Fruit fly (Drosophila melanogaster) whole organism, embryonic: ENCODE measurements around the gene cno.
A peak's percentile ranks its signal among the peaks of the same experiment; 100 is the strongest.

Experiments
- Adf1 ChIP-seq: fragments of 200-800 bp; sonication (Bioruptor generic); IDR thresholded peaks from 2 replicates; pipeline ENCODE4 v1.3.6; 2022; ENCODE audit warnings: missing biosample characterization, missing genetic modification characterization
- Atf-2 ChIP-seq: fragments of 200-800 bp; sonication (Bioruptor generic); optimal IDR thresholded peaks from 2 replicates; lab custom pipeline; 2016; ENCODE audit warnings: missing biosample characterization, missing genetic modification characterization
- Atf3 ChIP-seq: fragments of 200-800 bp; sonication (Bioruptor generic); optimal IDR thresholded peaks from 3 replicates; lab custom pipeline; 2016; ENCODE audit warnings: missing biosample characterization, missing genetic modification characterization
- C15 ChIP-seq: fragments of 200-800 bp; sonication (Bioruptor generic); IDR thresholded peaks from 3 replicates; pipeline ENCODE4 v1.3.6; 2022; ENCODE audit warnings: missing biosample characterization, missing genetic modification characterization
- CG10959 ChIP-seq: fragments of 200-800 bp; sonication (Bioruptor generic); IDR thresholded peaks from 2 replicates; pipeline ENCODE4 v1.3.6; 2022; ENCODE audit warnings: missing biosample characterization, missing genetic modification characterization
- CG11456 ChIP-seq: fragments of 200-800 bp; sonication (Bioruptor generic); IDR thresholded peaks from 3 replicates; pipeline ENCODE4 v1.3.6; 2022; ENCODE audit warnings: missing biosample characterization, missing genetic modification characterization
- CG12104 ChIP-seq: fragments of 200-800 bp; sonication (Bioruptor generic); optimal IDR thresholded peaks from 3 replicates; lab custom pipeline; 2016; ENCODE audit warnings: missing biosample characterization, missing genetic modification characterization
- CG14860 ChIP-seq: fragments of 200-800 bp; sonication (Bioruptor generic); IDR thresholded peaks from 3 replicates; pipeline ENCODE4 v1.3.6; 2022; ENCODE audit warnings: missing biosample characterization, missing genetic modification characterization; ENCODE audit not compliant: partially characterized antibody
- CG15696 ChIP-seq: fragments of 200-800 bp; sonication (Bioruptor generic); optimal IDR thresholded peaks from 2 replicates; lab custom pipeline; 2019; ENCODE audit warnings: missing biosample characterization, mild to moderate bottlenecking, missing genetic modification characterization, moderate library complexity
- CG17385 ChIP-seq: fragments of 200-800 bp; sonication (Bioruptor generic); optimal IDR thresholded peaks from 3 replicates; lab custom pipeline; 2018; ENCODE audit warnings: missing biosample characterization, mild to moderate bottlenecking, missing genetic modification characterization
- CG17612 ChIP-seq: fragments of 200-800 bp; sonication (Bioruptor generic); IDR thresholded peaks from 2 replicates; pipeline ENCODE4 v1.3.6; 2022; ENCODE audit warnings: missing biosample characterization, missing genetic modification characterization
- CG17829 ChIP-seq: fragments of 200-800 bp; optimal IDR thresholded peaks from 2 replicates; lab custom pipeline; 2019; ENCODE audit warnings: missing biosample characterization, mild to moderate bottlenecking, missing genetic modification characterization, moderate library complexity
- CG18476 ChIP-seq: fragments of 200-800 bp; sonication (Bioruptor generic); optimal IDR thresholded peaks from 2 replicates; lab custom pipeline; 2016; ENCODE audit warnings: missing biosample characterization, mild to moderate bottlenecking, missing genetic modification characterization
- CG2889 ChIP-seq: fragments of 200-800 bp; sonication (Bioruptor generic); IDR thresholded peaks from 3 replicates; pipeline ENCODE4 v1.3.6; 2022; ENCODE audit warnings: missing biosample characterization, missing genetic modification characterization
- CG3407 ChIP-seq: fragments of 200-800 bp; sonication (Bioruptor generic); optimal IDR thresholded peaks from 2 replicates; lab custom pipeline; 2018; ENCODE audit warnings: missing biosample characterization, mild to moderate bottlenecking, missing genetic modification characterization
- CG34376 ChIP-seq: fragments of 200-800 bp; sonication (Bioruptor generic); optimal IDR thresholded peaks from 2 replicates; lab custom pipeline; 2018; ENCODE audit warnings: missing biosample characterization, mild to moderate bottlenecking, missing genetic modification characterization
- CG4854 ChIP-seq: fragments of 200-800 bp; sonication (Bioruptor generic); optimal IDR thresholded peaks from 2 replicates; lab custom pipeline; 2016; ENCODE audit warnings: missing biosample characterization, missing genetic modification characterization, inconsistent platforms
- CG6765 ChIP-seq: fragments of 200-800 bp; sonication (Bioruptor generic); optimal IDR thresholded peaks from 3 replicates; lab custom pipeline; 2017; ENCODE audit warnings: missing biosample characterization, mild to moderate bottlenecking, missing genetic modification characterization
- CG9932 ChIP-seq: fragments of 200-800 bp; sonication (Bioruptor generic); IDR thresholded peaks from 2 replicates; pipeline ENCODE4 v1.3.6; 2022; ENCODE audit warnings: missing biosample characterization, missing genetic modification characterization
- Fer2 ChIP-seq: fragments of 200-800 bp; sonication (Bioruptor generic); optimal IDR thresholded peaks from 2 replicates; lab custom pipeline; 2018; ENCODE audit warnings: missing biosample characterization, mild to moderate bottlenecking, missing genetic modification characterization, moderate library complexity
- Fer3 ChIP-seq: fragments of 200-800 bp; sonication (Bioruptor generic); optimal IDR thresholded peaks from 2 replicates; lab custom pipeline; 2018; ENCODE audit warnings: missing biosample characterization, mild to moderate bottlenecking, missing genetic modification characterization, moderate library complexity
- Hmr ChIP-seq: fragments of 200-800 bp; sonication (Bioruptor generic); optimal IDR thresholded peaks from 3 replicates; lab custom pipeline; 2017; ENCODE audit warnings: mild to moderate bottlenecking, missing biosample characterization, missing genetic modification reagents, missing genetic modification characterization
- Jarid2 ChIP-seq: fragments of 200-800 bp; sonication (Bioruptor generic); optimal IDR thresholded peaks from 3 replicates; lab custom pipeline; 2017; ENCODE audit warnings: mild to moderate bottlenecking, missing biosample characterization, missing genetic modification reagents, missing genetic modification characterization
- MESR4 ChIP-seq: fragments of 200-800 bp; sonication (Bioruptor generic); optimal IDR thresholded peaks from 2 replicates; lab custom pipeline; 2018; ENCODE audit warnings: missing biosample characterization, mild to moderate bottlenecking, missing genetic modification characterization, moderate library complexity
- Mad ChIP-seq: fragments of 200-800 bp; sonication (Bioruptor generic); optimal IDR thresholded peaks from 2 replicates; lab custom pipeline; 2016; ENCODE audit warnings: missing biosample characterization, missing genetic modification characterization
- Med ChIP-seq: fragments of 200-800 bp; sonication (Bioruptor generic); peaks from one replicate; lab custom pipeline; 2016; ENCODE audit warnings: missing biosample characterization, missing genetic modification characterization, mild to moderate bottlenecking, inconsistent platforms, moderate library complexity
- Mrtf ChIP-seq: fragments of 200-800 bp; sonication (Bioruptor generic); IDR thresholded peaks from 3 replicates; pipeline ENCODE4 v1.3.6; 2022; ENCODE audit warnings: missing biosample characterization, missing genetic modification characterization
- Scr ChIP-seq: fragments of 200-800 bp; sonication (Bioruptor generic); IDR thresholded peaks from 2 replicates; pipeline ENCODE4 v1.3.6; 2022; ENCODE audit warnings: missing biosample characterization, missing genetic modification characterization; ENCODE audit not compliant: partially characterized antibody
- Six4 ChIP-seq: fragments of 200-800 bp; sonication (Bioruptor generic); optimal IDR thresholded peaks from 2 replicates; lab custom pipeline; 2016; ENCODE audit warnings: missing biosample characterization, missing genetic modification characterization
- Spps ChIP-seq: fragments of 200-800 bp; sonication (Bioruptor generic); optimal IDR thresholded peaks from 2 replicates; lab custom pipeline; 2018; ENCODE audit warnings: missing biosample characterization, mild to moderate bottlenecking, missing genetic modification characterization
- Taf1 ChIP-seq: fragments of 200-800 bp; sonication (Bioruptor generic); IDR thresholded peaks from 2 replicates; pipeline ENCODE4 v1.3.6; 2022; ENCODE audit warnings: missing biosample characterization, missing genetic modification characterization
- YL-1 ChIP-seq: fragments of 200-800 bp; sonication (Bioruptor generic); optimal IDR thresholded peaks from 3 replicates; lab custom pipeline; 2017; ENCODE audit warnings: missing biosample characterization, mild to moderate bottlenecking, missing genetic modification characterization
- ash1 ChIP-seq: fragments of 200-800 bp; sonication (Bioruptor generic); optimal IDR thresholded peaks from 2 replicates; lab custom pipeline; 2018; ENCODE audit warnings: missing biosample characterization, mild to moderate bottlenecking, missing genetic modification characterization
- bcd ChIP-seq: fragments of 200-800 bp; sonication (Bioruptor generic); optimal IDR thresholded peaks from 2 replicates; lab custom pipeline; 2017; ENCODE audit warnings: missing biosample characterization, mild to moderate bottlenecking, missing genetic modification characterization
- fd64A ChIP-seq: fragments of 200-800 bp; sonication (Bioruptor generic); optimal IDR thresholded peaks from 3 replicates; lab custom pipeline; 2018; ENCODE audit warnings: missing biosample characterization, mild to moderate bottlenecking, missing genetic modification characterization
- ham ChIP-seq: fragments of 200-800 bp; sonication (Bioruptor generic); IDR thresholded peaks from 2 replicates; pipeline ENCODE4 v1.3.6; 2022; ENCODE audit warnings: missing biosample characterization, missing genetic modification characterization
- lab ChIP-seq: fragments of 200-800 bp; sonication (Bioruptor generic); optimal IDR thresholded peaks from 3 replicates; lab custom pipeline; 2017; ENCODE audit warnings: missing biosample characterization, missing genetic modification characterization, mild to moderate bottlenecking, moderate library complexity, missing genetic modification reagents
- otp ChIP-seq: fragments of 200-800 bp; sonication (Bioruptor generic); IDR thresholded peaks from 3 replicates; pipeline ENCODE4, ENCODE4 v1.3.6; 2022; ENCODE audit warnings: missing biosample characterization, missing genetic modification characterization
- pan ChIP-seq, 4 experiments: fragments of >200 bp in 3 of 4; fragments of 200-800 bp in 1 of 4; sonication (Bioruptor generic) in 1 of 4; optimal IDR thresholded peaks in 3 of 4; IDR thresholded peaks in 1 of 4; 2 replicates each; pipeline versions ENCODE4 v1.3.6 to Lab custom; 2017 to 2022; ENCODE audit warnings: missing biosample characterization in 2 of 4, missing genetic modification characterization in 2 of 4, mixed read lengths in 1 of 4
- run ChIP-seq: fragments of 200-800 bp; sonication (Bioruptor generic); optimal IDR thresholded peaks from 3 replicates; lab custom pipeline; 2018; ENCODE audit warnings: missing biosample characterization, mild to moderate bottlenecking, missing genetic modification characterization
- shn ChIP-seq: fragments of 200-800 bp; sonication (Bioruptor generic); optimal IDR thresholded peaks from 3 replicates; lab custom pipeline; 2016; ENCODE audit warnings: missing biosample characterization, missing genetic modification characterization
- sqz ChIP-seq: fragments of 200-800 bp; sonication (Bioruptor generic); optimal IDR thresholded peaks from 3 replicates; lab custom pipeline; 2018; ENCODE audit warnings: missing biosample characterization, mild to moderate bottlenecking, missing genetic modification characterization
- tll ChIP-seq, 2 experiments: fragments of 200-800 bp in 1 of 2; fragments of >200 bp in 1 of 2; sonication (Bioruptor generic) in 1 of 2; optimal IDR thresholded peaks; 2 replicates each; lab custom pipeline; 2017 to 2019; ENCODE audit warnings: missing biosample characterization in 2 of 2, missing genetic modification characterization in 2 of 2, mild to moderate bottlenecking in 1 of 2, moderate library complexity in 1 of 2
- toy ChIP-seq: fragments of 200-800 bp; sonication (Bioruptor generic); IDR thresholded peaks from 2 replicates; pipeline ENCODE4 v1.3.6; 2022; ENCODE audit warnings: missing biosample characterization, missing genetic modification characterization
- zen ChIP-seq: fragments of 200-800 bp; sonication (Bioruptor generic); optimal IDR thresholded peaks from 3 replicates; lab custom pipeline; 2018; ENCODE audit warnings: missing biosample characterization, mild to moderate bottlenecking, missing genetic modification characterization, moderate library complexity
- zf30C ChIP-seq: fragments of 200-800 bp; sonication (Bioruptor generic); optimal IDR thresholded peaks from 3 replicates; lab custom pipeline; 2018; ENCODE audit warnings: missing biosample characterization, mild to moderate bottlenecking, missing genetic modification characterization
- zfh2 ChIP-seq: fragments of 200-800 bp; sonication (Bioruptor generic); optimal IDR thresholded peaks from 2 replicates; lab custom pipeline; 2016; ENCODE audit warnings: missing biosample characterization, missing genetic modification characterization

Gene cno

DNA sequence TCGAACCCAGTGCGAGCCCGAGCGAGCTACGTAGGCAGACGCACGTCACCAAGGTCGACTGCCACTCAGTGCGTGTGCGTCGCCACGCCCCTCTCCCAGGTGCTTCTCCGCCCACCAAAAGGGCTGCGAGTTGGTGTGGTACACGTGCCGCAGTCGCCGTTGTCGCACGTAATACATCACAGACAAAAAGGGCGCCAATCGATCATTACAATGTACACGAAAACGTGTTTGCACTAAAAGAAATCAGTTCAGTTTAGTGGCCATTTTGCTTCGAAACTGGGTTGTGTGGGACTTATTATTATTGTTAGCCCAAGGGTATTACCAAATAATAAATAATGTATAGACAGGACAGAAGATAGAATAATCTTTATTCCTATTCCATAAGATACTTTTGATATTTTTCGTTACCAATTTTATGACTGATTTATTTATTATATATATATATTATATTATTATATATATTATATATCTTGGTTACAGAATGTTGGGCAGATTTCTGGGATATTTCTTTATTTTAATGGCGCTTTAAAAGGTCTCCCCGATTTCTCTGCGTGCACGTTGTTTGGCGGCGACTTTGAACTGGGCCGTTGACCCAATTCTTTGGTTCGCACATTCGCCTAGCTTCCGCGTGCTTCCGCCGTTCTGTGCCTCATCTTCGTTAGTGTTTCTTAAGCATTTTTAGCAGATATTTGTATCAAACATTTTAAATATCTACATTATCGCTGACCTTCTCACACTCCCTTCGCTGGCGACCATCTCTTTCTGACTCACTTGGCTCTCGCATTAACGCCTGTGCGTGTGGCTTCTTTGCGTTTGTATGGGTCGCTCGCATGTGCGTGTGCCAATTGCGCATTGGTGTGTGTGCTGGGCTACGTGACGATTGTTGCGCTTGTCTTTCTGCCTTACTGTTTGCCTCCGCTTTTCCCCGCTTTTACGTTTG, 46.3 kb upstream of the cno start (continued):
- TF ChIP-seq otp (GFP tag; lab: Robert Waterston, UW): no peak; the same call in 2 of the 3 replicates
- peak; percentile 80 for TF ChIP-seq sqz (GFP tag; lab: Kevin White, UChicago)
- peak; percentile 55; the same call in 1 of the 2 replicates for TF ChIP-seq CG9932 (GFP tag; lab: Robert Waterston, UW)
- peak; percentile 39 for TF ChIP-seq Adf1 (GFP tag; lab: Robert Waterston, UW)
- TF ChIP-seq CG3407 (GFP tag; lab: Kevin White, UChicago): peak; percentile 43
- 0 out of 2 replicates have a peak, but pooled peaks have one; percentile 32 for TF ChIP-seq CG10959 (GFP tag; lab: Robert Waterston, UW)
- peak; percentile 72 for TF ChIP-seq run
- peak; percentile 88 for TF ChIP-seq lab (GFP tag; lab: Kevin White, UChicago)
- no peak for TF ChIP-seq tll (GFP tag; optimal IDR thresholded peaks at IDR 0.05; lab: Kevin White, UChicago)
- no peak for TF ChIP-seq CG34376
- TF ChIP-seq ash1 (GFP tag; lab: Kevin White, UChicago): no peak
- peak; percentile 89 for TF ChIP-seq Hmr (GFP tag; lab: Kevin White, UChicago)
- TF ChIP-seq Six4 (GFP tag; lab: Kevin White, UChicago): peak; percentile 68
- peak; percentile 66; the same call in 2 of the 3 replicates for TF ChIP-seq Mrtf (GFP tag; lab: Robert Waterston, UW)
- peak; percentile 78 for TF ChIP-seq Med (GFP tag; lab: Kevin White, UChicago)
- peak; percentile 93 for TF ChIP-seq CG17829 (tag; lab: Kevin White, UChicago)
- TF ChIP-seq CG17385 (GFP tag; lab: Kevin White, UChicago): peak; percentile 87
- peak; percentile 73 for TF ChIP-seq CG15696
- TF ChIP-seq C15 (GFP tag; lab: Robert Waterston, UW): no peak
- no peak for TF ChIP-seq Scr
- peak in 1 of 2 experiments; percentile 23 for TF ChIP-seq pan (optimal IDR thresholded peaks at IDR 0.05; lab: Kevin White, UChicago)
- peak in 1 of 2 experiments; percentile 75 for TF ChIP-seq pan (GFP tag; optimal IDR thresholded peaks at IDR 0.05 in 1 of 2, IDR thresholded peaks at IDR 0.05 in 1 of 2)
- peak; percentile 73 for TF ChIP-seq zen (tag; lab: Kevin White, UChicago)
- peak; percentile 92 for TF ChIP-seq zf30C (GFP tag; lab: Kevin White, UChicago)
- peak; percentile 58 for TF ChIP-seq Spps (tag; lab: Kevin White, UChicago)
- no peak; the same call in 1 of the 2 replicates for TF ChIP-seq ham (GFP tag; lab: Robert Waterston, UW)
- peak; percentile 8 for TF ChIP-seq zfh2 (GFP tag; lab: Kevin White, UChicago)
- peak; percentile 62 for TF ChIP-seq YL-1
- no peak for TF ChIP-seq shn (GFP tag; lab: Kevin White, UChicago)
- TF ChIP-seq Fer3 (tag; lab: Kevin White, UChicago): peak; percentile 73
- TF ChIP-seq fd64A: no peak
- TF ChIP-seq CG17612 (GFP tag; lab: Robert Waterston, UW): 0 out of 2 replicates have a peak, but pooled peaks have one; percentile 4
- TF ChIP-seq MESR4 (GFP tag; lab: Kevin White, UChicago): no peak
- no peak for TF ChIP-seq Atf-2
- peak; percentile 48 for TF ChIP-seq Jarid2 (GFP tag; lab: Kevin White, UChicago)
- peak; percentile 23 for TF ChIP-seq CG4854
- no peak for TF ChIP-seq toy (GFP tag; lab: Robert Waterston, UW)
- no peak for TF ChIP-seq Mad (GFP tag; lab: Kevin White, UChicago)
- peak; percentile 86 for TF ChIP-seq bcd (GFP tag; lab: Kevin White, UChicago)
- peak; percentile 52 for TF ChIP-seq Atf3 (GFP tag; lab: Kevin White, UChicago)
- TF ChIP-seq Taf1 (GFP tag; lab: Robert Waterston, UW): no peak
- TF ChIP-seq CG6765 (GFP tag; lab: Kevin White, UChicago): peak; percentile 81
- no peak for TF ChIP-seq CG14860 (GFP tag; lab: Robert Waterston, UW)
- peak; percentile 61 for TF ChIP-seq Fer2
- TF ChIP-seq CG12104 (GFP tag; lab: Kevin White, UChicago): peak; percentile 80
- TF ChIP-seq CG11456 (GFP tag; lab: Robert Waterston, UW): peak; percentile 84; the same call in 2 of the 3 replicates
- TF ChIP-seq CG18476 (GFP tag; lab: Kevin White, UChicago): peak; percentile 47
- TF ChIP-seq CG2889 (GFP tag; lab: Robert Waterston, UW): 0 out of 3 replicates have a peak, but pooled peaks have one; percentile 39
